Worm (Caenorhabditis elegans): ENCODE data around the gene spi-1.

ce11 chrII:7534934-7535333 is 38.9 kb downstream of the spi-1 start, which contains the start of gene ZK1290.13:
- TF ChIP-seq C34B4.2 (tag; optimal IDR thresholded peaks at IDR 0.05) = no peak
- TF ChIP-seq dpl-1 (GFP tag; optimal IDR thresholded peaks at IDR 0.05) = no peak
- TF ChIP-seq tlp-1 (tag; optimal IDR thresholded peaks at IDR 0.05) = no peak
- TF ChIP-seq zag-1 (tag; optimal IDR thresholded peaks at IDR 0.05) = no peak
- no peak for TF ChIP-seq nhr-76 (tag; optimal IDR thresholded peaks at IDR 0.05)

All from whole organism, L1 larva.